Worm (Caenorhabditis elegans): ENCODE measurements around the gene pha-4.

- TF ChIP-seq nhr-25 (tag; optimal IDR thresholded peaks at IDR 0.05) (peak; percentile 41), skn-1 (tag; optimal IDR thresholded peaks at IDR 0.05) (peak; percentile 21), F13H6.1 (tag; optimal IDR thresholded peaks at IDR 0.05) (peak; percentile 29), elt-1 (tag; optimal IDR thresholded peaks at IDR 0.05) (no peak), ZK546.5 (tag; optimal IDR thresholded peaks at IDR 0.05) (no peak), nhr-237 (tag; optimal IDR thresholded peaks at IDR 0.05) (no peak), fos-1 (tag; optimal IDR thresholded peaks at IDR 0.05) (no peak)
Measured at ce11 chrV:20712994-20713326, 39.9 kb upstream of the pha-4 start.

All from whole organism, L2 larva.